Worm (Caenorhabditis elegans) whole organism, L1 larva: ENCODE results near the gene F54D5.24.

Experiments used
- ama-1 ChIP-seq: fragments of 150-350 bp; optimal IDR thresholded peaks from 2 replicates; lab custom pipeline; 2014
- blmp-1 ChIP-seq: fragments of 150-350 bp; optimal IDR thresholded peaks from 2 replicates; lab custom pipeline; 2014; ENCODE audit warnings: missing biosample characterization, missing genetic modification characterization
- ceh-82 ChIP-seq, 3 experiments: fragments of 150-350 bp in 1 of 3; sonication (generic microtip) in 2 of 3; optimal IDR thresholded peaks; 2 replicates each; lab custom pipeline; 2014 to 2017; ENCODE audit warnings: missing biosample characterization in 3 of 3, missing genetic modification characterization in 3 of 3
- elt-2 ChIP-seq: sonication (generic microtip); optimal IDR thresholded peaks from 2 replicates; lab custom pipeline; 2016; ENCODE audit warnings: missing genetic modification characterization, mild to moderate bottlenecking, inconsistent platforms, missing compliant biosample characterization, missing genetic modification reagents
- irx-1 ChIP-seq: sonication (generic microtip); optimal IDR thresholded peaks from 2 replicates; lab custom pipeline; 2016; ENCODE audit warnings: missing genetic modification characterization, missing compliant biosample characterization
- lin-39 ChIP-seq: fragments of 150-350 bp; optimal IDR thresholded peaks from 2 replicates; lab custom pipeline; 2014; ENCODE audit warnings: missing biosample characterization, missing genetic modification reagents, missing genetic modification characterization
- mdl-1 ChIP-seq, 2 experiments: fragments of 150-350 bp; optimal IDR thresholded peaks; 2 replicates each; lab custom pipeline; 2014 to 2017; ENCODE audit warnings: missing biosample characterization in 2 of 2, missing genetic modification characterization in 2 of 2, inconsistent platforms in 1 of 2
- nhr-11 ChIP-seq: fragments of 150-350 bp; optimal IDR thresholded peaks from 2 replicates; lab custom pipeline; 2014; ENCODE audit warnings: missing biosample characterization, missing genetic modification characterization
- nhr-28 ChIP-seq: fragments of 150-350 bp; optimal IDR thresholded peaks from 2 replicates; lab custom pipeline; 2014; ENCODE audit warnings: missing biosample characterization, missing genetic modification characterization
- nhr-76 ChIP-seq: sonication (generic microtip); optimal IDR thresholded peaks from 2 replicates; lab custom pipeline; 2017; ENCODE audit warnings: missing biosample characterization, missing genetic modification characterization
- snpc-4 ChIP-seq: fragments of 150-350 bp; optimal IDR thresholded peaks from 2 replicates; lab custom pipeline; 2014; ENCODE audit warnings: missing biosample characterization, missing genetic modification characterization

DNA sequence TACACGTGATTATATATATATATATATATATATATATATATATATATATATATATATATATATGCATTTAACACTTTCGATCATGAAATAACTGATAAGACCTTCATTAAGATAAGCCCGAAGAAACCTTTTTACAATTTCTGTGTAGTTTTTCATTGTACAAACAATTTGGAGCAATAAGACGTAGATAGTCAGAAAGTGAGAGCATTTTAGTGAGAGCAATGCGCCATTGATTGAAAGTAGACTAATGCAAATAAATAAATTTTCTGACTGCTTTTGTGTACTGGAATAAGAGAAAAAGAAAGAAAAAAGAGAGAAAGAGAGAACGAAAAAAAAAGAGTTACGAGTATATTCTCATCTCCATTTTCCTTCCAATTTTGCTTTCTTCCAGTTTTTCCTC is 48.9 kb downstream of the F54D5.24 start:
- TF ChIP-seq mdl-1 (tag; optimal IDR thresholded peaks at IDR 0.05; lab: Kevin White, UChicago) (no peak), blmp-1 (tag; lab: Kevin White, UChicago) (no peak), nhr-76 (tag; lab: Kevin White, UChicago) (no peak), nhr-11 (no peak), ama-1 (no peak), elt-2 (tag; lab: Kevin White, UChicago) (peak; percentile 74), nhr-28 (tag; lab: Kevin White, UChicago) (no peak), snpc-4 (tag; lab: Kevin White, UChicago) (no peak), lin-39 (tag; lab: Kevin White, UChicago) (no peak), irx-1 (tag; lab: Kevin White, UChicago) (no peak), ceh-82 (tag; optimal IDR thresholded peaks at IDR 0.05; lab: Kevin White, UChicago) (no peak)
